Fruit fly (Drosophila melanogaster) whole organism, wandering third instar larva: ENCODE measurements around the gene Edem1.

Experiments used
- Abd-B ChIP-seq: fragments of >200 bp; optimal IDR thresholded peaks from 2 replicates; lab custom pipeline; 2017; ENCODE audit warnings: missing biosample characterization, missing genetic modification characterization
- CG32264 ChIP-seq: fragments of 200-800 bp; sonication (Bioruptor generic); optimal IDR thresholded peaks from 2 replicates; lab custom pipeline; 2016; ENCODE audit warnings: missing biosample characterization, missing genetic modification characterization
- CG9705 ChIP-seq: fragments of 200-800 bp; sonication (Bioruptor generic); optimal IDR thresholded peaks from 2 replicates; lab custom pipeline; 2018; ENCODE audit warnings: missing biosample characterization, mild to moderate bottlenecking, missing genetic modification characterization
- CrebA ChIP-seq: fragments of 200-800 bp; sonication (Bioruptor generic); optimal IDR thresholded peaks from 2 replicates; lab custom pipeline; 2016; ENCODE audit warnings: missing biosample characterization, mild to moderate bottlenecking, missing genetic modification characterization, borderline replicate concordance
- Dif ChIP-seq: fragments of 200-275, 200-300 bp; sonication (Bioruptor generic); optimal IDR thresholded peaks from 2 replicates; lab custom pipeline; 2018; ENCODE audit warnings: missing biosample characterization, missing genetic modification characterization; ENCODE audit not compliant: partially characterized antibody
- GATAd ChIP-seq: sonication (Bioruptor generic); optimal IDR thresholded peaks from 2 replicates; lab custom pipeline; 2016; ENCODE audit warnings: missing biosample characterization, missing genetic modification characterization
- HLH106 ChIP-seq: fragments of 200-800 bp; optimal IDR thresholded peaks from 3 replicates; lab custom pipeline; 2019; ENCODE audit warnings: missing biosample characterization, mild to moderate bottlenecking, missing genetic modification characterization, moderate library complexity
- Hnf4 ChIP-seq: fragments of 200-800 bp; sonication (Bioruptor generic); optimal IDR thresholded peaks from 2 replicates; lab custom pipeline; 2016; ENCODE audit warnings: missing biosample characterization, mild to moderate bottlenecking, missing genetic modification characterization
- Hr78 ChIP-seq: fragments of >200 bp; optimal IDR thresholded peaks from 2 replicates; lab custom pipeline; 2017; ENCODE audit warnings: missing biosample characterization, missing genetic modification characterization
- Hr83 ChIP-seq: fragments of 200-300 bp; sonication (Bioruptor generic); optimal IDR thresholded peaks from 2 replicates; lab custom pipeline; 2016; ENCODE audit warnings: missing biosample characterization, mild to moderate bottlenecking, missing genetic modification characterization, moderate library complexity; ENCODE audit not compliant: poor library complexity, severe bottlenecking
- Jra ChIP-seq: sonication (Bioruptor generic); optimal IDR thresholded peaks from 2 replicates; lab custom pipeline; 2016; ENCODE audit warnings: missing biosample characterization, missing genetic modification characterization
- Mio ChIP-seq: sonication (Bioruptor generic); optimal IDR thresholded peaks from 2 replicates; lab custom pipeline; 2016; ENCODE audit warnings: missing biosample characterization, missing genetic modification characterization
- Myc ChIP-seq: fragments of >200 bp; optimal IDR thresholded peaks from 2 replicates; lab custom pipeline; 2017
- N ChIP-seq: fragments of >200 bp; optimal IDR thresholded peaks from 2 replicates; lab custom pipeline; 2018; ENCODE audit warnings: missing biosample characterization, missing external identifiers, missing genetic modification characterization
- OdsH ChIP-seq: fragments of 200-800 bp; sonication (Bioruptor generic); optimal IDR thresholded peaks from 2 replicates; lab custom pipeline; 2016; ENCODE audit warnings: missing biosample characterization, mild to moderate bottlenecking, missing genetic modification characterization
- Rel ChIP-seq, 2 experiments: fragments of 200-800 bp; sonication (Bioruptor generic) in 1 of 2; optimal IDR thresholded peaks; 2 replicates in 1 of 2; 3 replicates in 1 of 2; lab custom pipeline; 2016 to 2019; ENCODE audit warnings: mild to moderate bottlenecking in 2 of 2, missing biosample characterization in 2 of 2, missing genetic modification characterization in 2 of 2, moderate library complexity in 1 of 2
- Sp1 ChIP-seq: fragments of 200-800 bp; sonication (Bioruptor generic); optimal IDR thresholded peaks from 3 replicates; lab custom pipeline; 2019; ENCODE audit warnings: missing biosample characterization, mild to moderate bottlenecking, missing genetic modification characterization, moderate library complexity
- Vsx2 ChIP-seq: fragments of 200-300, 225-300 bp; sonication (Bioruptor generic); optimal IDR thresholded peaks from 2 replicates; lab custom pipeline; 2018; ENCODE audit warnings: missing biosample characterization, missing genetic modification characterization; ENCODE audit not compliant: partially characterized antibody
- br ChIP-seq: fragments of 200-800 bp; sonication (Bioruptor generic); optimal IDR thresholded peaks from 2 replicates; lab custom pipeline; 2016; ENCODE audit warnings: missing biosample characterization, missing genetic modification characterization
- brk ChIP-seq: fragments of 200-800 bp; sonication (Bioruptor generic); optimal IDR thresholded peaks from 2 replicates; lab custom pipeline; 2016; ENCODE audit warnings: missing biosample characterization, mild to moderate bottlenecking, missing genetic modification characterization
- dmrt93B ChIP-seq: fragments of 200-800 bp; sonication (Bioruptor generic); optimal IDR thresholded peaks from 2 replicates; lab custom pipeline; 2018; ENCODE audit warnings: missing biosample characterization, mild to moderate bottlenecking, missing genetic modification characterization
- dsf ChIP-seq: sonication (Bioruptor generic); optimal IDR thresholded peaks from 2 replicates; lab custom pipeline; 2016; ENCODE audit warnings: missing biosample characterization, missing genetic modification characterization, borderline replicate concordance
- ey ChIP-seq: fragments of 200-800 bp; sonication (Bioruptor generic); optimal IDR thresholded peaks from 2 replicates; lab custom pipeline; 2016; ENCODE audit warnings: missing biosample characterization, missing genetic modification characterization
- foxo ChIP-seq, 2 experiments: fragments of 200-800 bp; sonication (Bioruptor generic); optimal IDR thresholded peaks; 2 replicates in 1 of 2; 3 replicates in 1 of 2; lab custom pipeline; 2016 to 2017; ENCODE audit warnings: missing biosample characterization in 2 of 2, missing genetic modification characterization in 2 of 2
- fru ChIP-seq: fragments of 200-800 bp; sonication (Bioruptor generic); optimal IDR thresholded peaks from 3 replicates; lab custom pipeline; 2016; ENCODE audit warnings: missing biosample characterization, mild to moderate bottlenecking, missing genetic modification characterization
- h ChIP-seq: fragments of 200-800 bp; sonication (Bioruptor generic); optimal IDR thresholded peaks from 3 replicates; lab custom pipeline; 2016; ENCODE audit warnings: missing biosample characterization, mild to moderate bottlenecking, missing genetic modification characterization
- jim ChIP-seq: fragments of 175-275, 200-325 bp; sonication (Bioruptor generic); optimal IDR thresholded peaks from 2 replicates; lab custom pipeline; 2016; ENCODE audit warnings: missing biosample characterization, mild to moderate bottlenecking, missing genetic modification characterization
- lola ChIP-seq: fragments of >200 bp; optimal IDR thresholded peaks from 2 replicates; lab custom pipeline; 2017; ENCODE audit warnings: missing biosample characterization, missing genetic modification characterization
- pan ChIP-seq: fragments of >200 bp; optimal IDR thresholded peaks from 2 replicates; lab custom pipeline; 2017
- psq ChIP-seq: fragments of 200-800 bp; sonication (Bioruptor generic); optimal IDR thresholded peaks from 3 replicates; lab custom pipeline; 2017; ENCODE audit warnings: missing biosample characterization, mild to moderate bottlenecking, missing genetic modification characterization, moderate library complexity
- rgr ChIP-seq: fragments of 200-800 bp; sonication (Bioruptor generic); optimal IDR thresholded peaks from 3 replicates; lab custom pipeline; 2016; ENCODE audit warnings: missing biosample characterization, mild to moderate bottlenecking, missing genetic modification characterization
- sage ChIP-seq: fragments of 200-800 bp; sonication (Bioruptor generic); optimal IDR thresholded peaks from 2 replicates; lab custom pipeline; 2016; ENCODE audit warnings: missing biosample characterization, mild to moderate bottlenecking, missing genetic modification characterization
- tai ChIP-seq: sonication (Bioruptor generic); optimal IDR thresholded peaks from 2 replicates; lab custom pipeline; 2016; ENCODE audit warnings: missing biosample characterization, missing genetic modification characterization
- usp ChIP-seq: fragments of >200 bp; optimal IDR thresholded peaks from 2 replicates; lab custom pipeline; 2017; ENCODE audit warnings: missing biosample characterization, missing genetic modification characterization
- woc ChIP-seq: sonication (Bioruptor generic); optimal IDR thresholded peaks from 2 replicates; lab custom pipeline; 2016; ENCODE audit warnings: missing biosample characterization, mild to moderate bottlenecking, missing genetic modification characterization

The Edem1 gene

dm6 chrX:1900123-1900818 is 8.4 kb downstream of the Edem1 start, which contains the start of gene arm:
TSS of gene arm (minus strand) at chrX:1900646.
- TF ChIP-seq rgr (GFP tag; lab: Kevin White, UChicago), result peak; percentile 47
- TF ChIP-seq ey, result peak; percentile 37
- no peak for TF ChIP-seq woc (GFP tag; lab: Kevin White, UChicago)
- no peak for TF ChIP-seq tai (GFP tag; lab: Kevin White, UChicago)
- peak; percentile 2 for TF ChIP-seq Hnf4 (GFP tag; lab: Kevin White, UChicago)
- no peak for TF ChIP-seq Sp1
- TF ChIP-seq Hr83, result no peak
- peak; percentile 8 for TF ChIP-seq h (GFP tag; lab: Kevin White, UChicago)
- TF ChIP-seq psq, result peak; percentile 1
- TF ChIP-seq usp, result no peak
- no peak for TF ChIP-seq fru
- TF ChIP-seq CG32264 (GFP tag; lab: Kevin White, UChicago), result no peak
- TF ChIP-seq Vsx2, result no peak
- TF ChIP-seq foxo (GFP tag; optimal IDR thresholded peaks at IDR 0.05; lab: Kevin White, UChicago), result peak in 1 of 2 experiments; percentile 19
- TF ChIP-seq OdsH (GFP tag; lab: Kevin White, UChicago), result no peak
- no peak for TF ChIP-seq brk (GFP tag; lab: Kevin White, UChicago)
- TF ChIP-seq Hr78 (GFP tag; lab: Kevin White, UChicago), result no peak
- TF ChIP-seq Dif (GFP tag; lab: Kevin White, UChicago), result no peak
- TF ChIP-seq Jra (GFP tag; lab: Kevin White, UChicago), result peak; percentile 41
- TF ChIP-seq HLH106, result peak; percentile 15
- TF ChIP-seq Mio (GFP tag; lab: Kevin White, UChicago), result no peak
- TF ChIP-seq CG9705 (GFP tag; lab: Kevin White, UChicago), result no peak
- TF ChIP-seq pan (lab: Kevin White, UChicago), result no peak
- TF ChIP-seq GATAd (GFP tag; lab: Kevin White, UChicago), result no peak
- TF ChIP-seq dmrt93B (GFP tag; lab: Kevin White, UChicago), result no peak
- no peak for TF ChIP-seq Myc (lab: Kevin White, UChicago)
- TF ChIP-seq Rel (GFP tag; optimal IDR thresholded peaks at IDR 0.05; lab: Kevin White, UChicago), result no peak
- TF ChIP-seq Rel (tag; optimal IDR thresholded peaks at IDR 0.05; lab: Kevin White, UChicago), result peak; percentile 98
- TF ChIP-seq jim (GFP tag; lab: Kevin White, UChicago), result no peak
- TF ChIP-seq Abd-B (GFP tag; lab: Kevin White, UChicago), result no peak
- TF ChIP-seq br (GFP tag; lab: Kevin White, UChicago), result peak; percentile 14

dm6 chrX:1899445-1900085 is 9.1 kb downstream of the Edem1 start:
- no peak for TF ChIP-seq dsf (GFP tag; lab: Kevin White, UChicago)
- no peak for TF ChIP-seq br (GFP tag; lab: Kevin White, UChicago)
- no peak for TF ChIP-seq CrebA (GFP tag; lab: Kevin White, UChicago)
- TF ChIP-seq h (GFP tag; lab: Kevin White, UChicago), result no peak
- no peak for TF ChIP-seq lola (GFP tag; lab: Kevin White, UChicago)
- TF ChIP-seq Sp1, result no peak
- TF ChIP-seq CG32264 (GFP tag; lab: Kevin White, UChicago), result no peak
- no peak for TF ChIP-seq foxo (GFP tag; optimal IDR thresholded peaks at IDR 0.05; lab: Kevin White, UChicago)
- no peak for TF ChIP-seq CG9705 (GFP tag; lab: Kevin White, UChicago)
- no peak for TF ChIP-seq Abd-B (GFP tag; lab: Kevin White, UChicago)
- no peak for TF ChIP-seq Hr83
- TF ChIP-seq sage (GFP tag; lab: Kevin White, UChicago), result no peak
- TF ChIP-seq tai (GFP tag; lab: Kevin White, UChicago), result no peak
- no peak for TF ChIP-seq ey
- peak; percentile 55 for TF ChIP-seq N (GFP tag; lab: Kevin White, UChicago)
- peak; percentile 35 for TF ChIP-seq Dif (GFP tag; lab: Kevin White, UChicago)

- TF ChIP-seq Mio (GFP tag; lab: Kevin White, UChicago) (no peak), pan (lab: Kevin White, UChicago) (no peak), h (GFP tag; lab: Kevin White, UChicago) (peak; percentile 56), HLH106 (peak; percentile 31), fru (peak; percentile 45), ey (peak; percentile 54), Sp1 (peak; percentile 43), foxo (GFP tag; optimal IDR thresholded peaks at IDR 0.05; lab: Kevin White, UChicago) (peak in 1 of 2 experiments; percentile 60)
- TF ChIP-seq, all 38 proteins: peak for 6
Measured at dm6 chrX:1897384-1897783, 11.2 kb downstream of the Edem1 start.
